Worm (Caenorhabditis elegans) whole organism, L4 larva: ENCODE results near the gene aqp-12.

Experiments
- aly-2 ChIP-seq: sonication (generic microtip); optimal IDR thresholded peaks from 2 replicates; lab custom pipeline; 2018; ENCODE audit warnings: missing biosample characterization, missing genetic modification characterization
- ama-1 ChIP-seq: fragments of 150-350 bp; optimal IDR thresholded peaks from 2 replicates; lab custom pipeline; 2014; ENCODE audit warnings: inconsistent platforms, mixed read lengths
- hlh-30 ChIP-seq: sonication (generic microtip); optimal IDR thresholded peaks from 2 replicates; lab custom pipeline; 2017; ENCODE audit warnings: antibody characterized with exemption, mild to moderate bottlenecking, missing genetic modification characterization, missing compliant biosample characterization; ENCODE audit not compliant: insufficient read depth
- hmg-1.1 ChIP-seq: fragments of 200-800 bp; sonication (Bioruptor generic); IDR thresholded peaks from 2 replicates; pipeline ENCODE4 v1.3.6; 2022; ENCODE audit warnings: missing genetic modification reagents, missing genetic modification characterization, missing compliant biosample characterization
- jun-1 ChIP-seq: fragments of 150-350 bp; optimal IDR thresholded peaks from 2 replicates; lab custom pipeline; 2014; ENCODE audit warnings: missing biosample characterization, missing genetic modification reagents, missing genetic modification characterization
- set-16 ChIP-seq: fragments of 200-800 bp; sonication (Bioruptor generic); IDR thresholded peaks from 2 replicates; pipeline ENCODE4 v1.3.6; 2022; ENCODE audit warnings: missing genetic modification reagents, missing genetic modification characterization, missing compliant biosample characterization
- unc-62 ChIP-seq, 3 experiments: fragments of 150-350 bp in 1 of 3; sonication (generic microtip); optimal IDR thresholded peaks in 2 of 3; peaks in 1 of 3; 1 replicate in 1 of 3; 2 replicates in 2 of 3; lab custom pipeline; 2014 to 2017; ENCODE audit warnings: missing biosample characterization in 3 of 3, missing genetic modification characterization in 3 of 3, missing genetic modification reagents in 3 of 3, missing genotype in 1 of 3
- zfp-2 ChIP-seq: sonication (generic microtip); optimal IDR thresholded peaks from 2 replicates; lab custom pipeline; 2016; ENCODE audit warnings: mild to moderate bottlenecking, missing genetic modification characterization, missing compliant biosample characterization
- ztf-11 ChIP-seq: fragments of 150-350 bp; optimal IDR thresholded peaks from 2 replicates; lab custom pipeline; 2014; ENCODE audit warnings: missing biosample characterization, missing genetic modification characterization

- TF ChIP-seq jun-1 (tag; lab: Kevin White, UChicago) (no peak), hmg-1.1 (GFP tag; lab: Robert Waterston, UW) (no peak), set-16 (GFP tag; lab: Robert Waterston, UW) (peak; percentile 85), ztf-11 (tag; lab: Kevin White, UChicago) (no peak), unc-62 (GFP tag; optimal IDR thresholded peaks at IDR 0.05 in 1 of 2; lab: Kevin White, UChicago) (no peak), unc-62 (tag; optimal IDR thresholded peaks at IDR 0.05; lab: Kevin White, UChicago) (no peak), zfp-2 (tag; lab: Kevin White, UChicago) (no peak), hlh-30 (tag; lab: Kevin White, UChicago) (no peak), aly-2 (tag; lab: Kevin White, UChicago) (no peak), ama-1 (lab: Kevin White, UChicago) (no peak)
Measured at ce11 chrII:12242551-12242950, 39.5 kb downstream of the aqp-12 start, which contains the start of gene Y57A10A.24.
